Worm (Caenorhabditis elegans) whole organism, late embryonic: Measurements from ENCODE around the gene arv-1.

Source experiments
- C08G9.2 ChIP-seq: sonication (generic microtip); optimal IDR thresholded peaks from 2 replicates; lab custom pipeline; 2016; ENCODE audit warnings: mild to moderate bottlenecking, missing genetic modification characterization, moderate library complexity, missing compliant biosample characterization
- F13H6.1 ChIP-seq: sonication (generic microtip); optimal IDR thresholded peaks from 2 replicates; lab custom pipeline; 2016; ENCODE audit warnings: missing genetic modification characterization, missing compliant biosample characterization
- K02D7.2 ChIP-seq: sonication (generic microtip); optimal IDR thresholded peaks from 2 replicates; lab custom pipeline; 2017; ENCODE audit warnings: mild to moderate bottlenecking, missing genetic modification characterization, missing compliant biosample characterization
- K09A11.1 ChIP-seq: sonication (generic microtip); optimal IDR thresholded peaks from 2 replicates; lab custom pipeline; 2017; ENCODE audit warnings: antibody characterized with exemption, mild to moderate bottlenecking, missing genetic modification characterization, missing compliant biosample characterization; ENCODE audit not compliant: insufficient read depth
- T23F11.4 ChIP-seq: fragments of 200-800 bp; sonication (Bioruptor generic); optimal IDR thresholded peaks from 2 replicates; lab custom pipeline; 2018; ENCODE audit warnings: mild to moderate bottlenecking, missing genetic modification characterization, missing compliant biosample characterization
- ama-1 ChIP-seq: fragments of 150-350 bp; optimal IDR thresholded peaks from 2 replicates; lab custom pipeline; 2014
- ceh-14 ChIP-seq: sonication (generic microtip); optimal IDR thresholded peaks from 2 replicates; lab custom pipeline; 2016; ENCODE audit warnings: missing genotype, missing genetic modification characterization, missing compliant biosample characterization
- ceh-31 ChIP-seq: sonication (generic microtip); optimal IDR thresholded peaks from 2 replicates; lab custom pipeline; 2016; ENCODE audit warnings: missing genetic modification characterization, missing compliant biosample characterization
- ceh-34 ChIP-seq: sonication (generic microtip); optimal IDR thresholded peaks from 2 replicates; lab custom pipeline; 2016; ENCODE audit warnings: mild to moderate bottlenecking, missing genetic modification characterization, missing compliant biosample characterization
- ceh-45 ChIP-seq: fragments of 200-800 bp; sonication (Bioruptor generic); IDR thresholded peaks from 2 replicates; pipeline ENCODE4 v1.3.6; 2022; ENCODE audit warnings: missing genetic modification reagents, missing genetic modification characterization, missing compliant biosample characterization
- ceh-6 ChIP-seq: fragments of 200-800 bp; sonication (Bioruptor generic); optimal IDR thresholded peaks from 2 replicates; lab custom pipeline; 2018; ENCODE audit warnings: mild to moderate bottlenecking, missing genetic modification characterization, missing compliant biosample characterization
- che-1 ChIP-seq: sonication (generic microtip); optimal IDR thresholded peaks from 2 replicates; lab custom pipeline; 2016; ENCODE audit warnings: mild to moderate bottlenecking, missing genetic modification characterization, missing compliant biosample characterization
- dmd-4 ChIP-seq: sonication (generic microtip); optimal IDR thresholded peaks from 2 replicates; lab custom pipeline; 2016; ENCODE audit warnings: borderline replicate concordance, missing genetic modification characterization, missing compliant biosample characterization
- elt-2 ChIP-seq: sonication (generic microtip); optimal IDR thresholded peaks from 2 replicates; lab custom pipeline; 2016; ENCODE audit warnings: missing genetic modification reagents, missing genetic modification characterization, missing compliant biosample characterization
- ets-4 ChIP-seq: sonication (generic microtip); optimal IDR thresholded peaks from 2 replicates; lab custom pipeline; 2016; ENCODE audit warnings: missing genetic modification characterization, missing compliant biosample characterization
- hlh-15 ChIP-seq: sonication (generic microtip); optimal IDR thresholded peaks from 2 replicates; lab custom pipeline; 2016; ENCODE audit warnings: missing genetic modification characterization, missing compliant biosample characterization
- hlh-6 ChIP-seq: sonication (generic microtip); optimal IDR thresholded peaks from 2 replicates; lab custom pipeline; 2016; ENCODE audit warnings: missing genotype, missing genetic modification characterization, missing compliant biosample characterization
- lin-11 ChIP-seq: fragments of 200-800 bp; sonication (Bioruptor generic); optimal IDR thresholded peaks from 2 replicates; lab custom pipeline; 2018; ENCODE audit warnings: mild to moderate bottlenecking, missing genetic modification characterization, missing compliant biosample characterization
- nfya-1 ChIP-seq: sonication (generic microtip); optimal IDR thresholded peaks from 2 replicates; lab custom pipeline; 2017; ENCODE audit warnings: missing genetic modification characterization, mild to moderate bottlenecking, missing compliant biosample characterization, antibody characterized with exemption, moderate library complexity
- nhr-11 ChIP-seq: fragments of 150-350 bp; optimal IDR thresholded peaks from 2 replicates; lab custom pipeline; 2014; ENCODE audit warnings: missing biosample characterization, missing genetic modification characterization
- nhr-232 ChIP-seq: sonication (generic microtip); optimal IDR thresholded peaks from 2 replicates; lab custom pipeline; 2016; ENCODE audit warnings: missing genetic modification characterization, missing compliant biosample characterization
- odd-2 ChIP-seq: sonication (generic microtip); optimal IDR thresholded peaks from 2 replicates; lab custom pipeline; 2017; ENCODE audit warnings: antibody characterized with exemption, mild to moderate bottlenecking, missing genetic modification characterization, missing compliant biosample characterization
- pag-3 ChIP-seq: sonication (generic microtip); optimal IDR thresholded peaks from 2 replicates; lab custom pipeline; 2016; ENCODE audit warnings: missing compliant biosample characterization, missing genetic modification characterization, borderline replicate concordance
- pat-9 ChIP-seq: fragments of 200-800 bp; sonication (Bioruptor generic); optimal IDR thresholded peaks from 2 replicates; lab custom pipeline; 2018; ENCODE audit warnings: mild to moderate bottlenecking, missing genetic modification characterization, moderate library complexity, missing compliant biosample characterization
- pha-2 ChIP-seq: sonication (generic microtip); optimal IDR thresholded peaks from 2 replicates; lab custom pipeline; 2017; ENCODE audit warnings: mild to moderate bottlenecking, missing genetic modification characterization, missing compliant biosample characterization
- pha-4 ChIP-seq: fragments of 150-350 bp; optimal IDR thresholded peaks from 2 replicates; lab custom pipeline; 2018; ENCODE audit warnings: missing biosample characterization, missing genetic modification reagents, missing genetic modification characterization
- pros-1 ChIP-seq: fragments of 150-350 bp; optimal IDR thresholded peaks from 2 replicates; lab custom pipeline; 2014; ENCODE audit warnings: missing biosample characterization, missing genetic modification reagents, missing genetic modification characterization
- ref-2 ChIP-seq: sonication (generic microtip); optimal IDR thresholded peaks from 2 replicates; lab custom pipeline; 2016; ENCODE audit warnings: missing genetic modification characterization, missing compliant biosample characterization
- ttx-3 ChIP-seq: sonication (generic microtip); optimal IDR thresholded peaks from 2 replicates; lab custom pipeline; 2016; ENCODE audit warnings: missing genetic modification reagents, missing genetic modification characterization, missing compliant biosample characterization
- unc-42 ChIP-seq: sonication (generic microtip); optimal IDR thresholded peaks from 2 replicates; lab custom pipeline; 2016; ENCODE audit warnings: missing genotype, missing genetic modification characterization, missing compliant biosample characterization
- unc-86 ChIP-seq: sonication (generic microtip); optimal IDR thresholded peaks from 2 replicates; lab custom pipeline; 2016; ENCODE audit warnings: missing genetic modification characterization, missing compliant biosample characterization
- ztf-16 ChIP-seq: sonication (generic microtip); optimal IDR thresholded peaks from 2 replicates; lab custom pipeline; 2017; ENCODE audit warnings: missing genetic modification characterization, missing compliant biosample characterization

The arv-1 gene

ce11 chrII:10198486-10198885, 2.1 kb downstream of the arv-1 start:
- no peak for TF ChIP-seq ztf-16 (tag; lab: Kevin White, UChicago)
- no peak for TF ChIP-seq ets-4
- TF ChIP-seq ceh-31 (tag; lab: Kevin White, UChicago): no peak
- no peak for TF ChIP-seq pha-4 (tag; lab: Kevin White, UChicago)
- TF ChIP-seq ref-2: no peak
- no peak for TF ChIP-seq unc-42
- TF ChIP-seq ceh-6 (GFP tag; lab: Kevin White, UChicago): no peak

ce11 chrII:10197091-10197675, 3.4 kb downstream of the arv-1 start, which contains the start of gene R05H5.3:
R05H5.3 (plus strand) TSS chrII:10197625.
- TF ChIP-seq odd-2 (no peak), unc-42 (peak; percentile 55), ttx-3 (tag; lab: Kevin White, UChicago) (no peak), ceh-14 (tag; lab: Kevin White, UChicago) (no peak), nhr-232 (tag; lab: Kevin White, UChicago) (no peak), elt-2 (no peak), nhr-11 (tag; lab: Kevin White, UChicago) (no peak), K02D7.2 (no peak), dmd-4 (tag; lab: Kevin White, UChicago) (no peak)

- TF ChIP-seq unc-86 (tag; lab: Kevin White, UChicago) (no peak), ceh-34 (tag; lab: Kevin White, UChicago) (no peak), pha-2 (tag; lab: Kevin White, UChicago) (no peak), hlh-15 (tag; lab: Kevin White, UChicago) (no peak)
Observed at ce11 chrII:10194605-10195004, 6.0 kb downstream of the arv-1 start, which contains the start of gene srb-6. srb-6 (plus strand) TSS chrII:10194905.

- TF ChIP-seq hlh-6 (tag; lab: Kevin White, UChicago) (no peak), ceh-34 (tag; lab: Kevin White, UChicago) (no peak), ceh-31 (tag; lab: Kevin White, UChicago) (no peak), nfya-1 (tag; lab: Kevin White, UChicago) (no peak), dmd-4 (tag; lab: Kevin White, UChicago) (no peak), ceh-6 (GFP tag; lab: Kevin White, UChicago) (no peak), elt-2 (no peak), K09A11.1 (tag; lab: Kevin White, UChicago) (no peak), pha-2 (tag; lab: Kevin White, UChicago) (no peak), che-1 (no peak), C08G9.2 (no peak), ama-1 (lab: Kevin White, UChicago) (no peak), F13H6.1 (tag; lab: Kevin White, UChicago) (no peak)
- TF ChIP-seq, all 69 proteins: peak for 0
Observed at ce11 chrII:10192207-10192606, 8.4 kb downstream of the arv-1 start, which contains the start of gene R05H5.7. R05H5.7 (plus strand) TSS chrII:10192507.

- TF ChIP-seq pag-3 (tag; lab: Kevin White, UChicago) (no peak), T23F11.4 (GFP tag; lab: Kevin White, UChicago) (no peak), pha-4 (tag; lab: Kevin White, UChicago) (no peak), pat-9 (tag; lab: Kevin White, UChicago) (no peak), ceh-31 (tag; lab: Kevin White, UChicago) (no peak), ceh-45 (GFP tag; lab: Robert Waterston, UW) (no peak), ceh-14 (tag; lab: Kevin White, UChicago) (no peak), lin-11 (tag; lab: Kevin White, UChicago) (no peak), pros-1 (tag; lab: Kevin White, UChicago) (no peak)
Observed at ce11 chrII:10189369-10189768, 11.3 kb downstream of the arv-1 start, which contains the start of gene cdc-25.4. cdc-25.4 (minus strand) TSS chrII:10189469.
